Worm (Caenorhabditis elegans): ENCODE data around the gene rbg-1.

DNA sequence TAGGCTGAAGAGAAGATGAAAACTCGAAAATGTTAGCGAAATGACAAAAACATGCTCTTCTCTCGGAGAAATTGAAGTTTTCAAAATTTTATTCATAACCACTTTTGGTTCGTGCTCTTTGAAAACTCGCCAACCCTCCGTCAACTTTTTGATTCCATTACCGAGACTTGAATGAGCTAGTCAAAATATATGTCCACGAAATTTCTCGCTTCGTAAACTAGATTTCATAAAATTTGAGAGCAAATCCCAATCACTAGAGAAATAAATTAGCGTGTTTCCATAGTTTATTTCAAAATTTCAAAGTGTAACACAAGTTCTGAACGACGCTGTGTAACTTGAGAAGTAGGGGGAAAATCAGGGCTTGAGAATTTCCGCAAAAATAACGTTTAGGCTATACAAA lies 10.4 kb downstream of the rbg-1 start:
- TF ChIP-seq ama-1 (optimal IDR thresholded peaks at IDR 0.05) = no peak
- TF ChIP-seq hnd-1 (tag; optimal IDR thresholded peaks at IDR 0.05) = no peak
- TF ChIP-seq hmbx-1 (tag; optimal IDR thresholded peaks at IDR 0.05) = no peak
- TF ChIP-seq sea-1 (GFP tag; conservative IDR thresholded peaks at IDR 0.05) = no peak
- TF ChIP-seq hmg-4 (GFP tag; optimal IDR thresholded peaks at IDR 0.05) = no peak
- TF ChIP-seq ceh-36 (tag; optimal IDR thresholded peaks at IDR 0.05) = no peak
- no peak for TF ChIP-seq tbx-11 (GFP tag; IDR thresholded peaks at IDR 0.05)
- no peak for TF ChIP-seq scrt-1 (GFP tag; IDR thresholded peaks at IDR 0.05)
- no peak for TF ChIP-seq B0310.2 (tag; optimal IDR thresholded peaks at IDR 0.05)
- no peak for TF ChIP-seq F13C5.2 (tag; optimal IDR thresholded peaks at IDR 0.05)
- TF ChIP-seq tra-4 (tag; optimal IDR thresholded peaks at IDR 0.05) = no peak
- no peak for TF ChIP-seq ceh-13 (GFP tag; optimal IDR thresholded peaks at IDR 0.05)
- no peak for TF ChIP-seq flt-1 (GFP tag; IDR thresholded peaks at IDR 0.05)

All from whole organism, early embryonic.